Worm (Caenorhabditis elegans): Measurements from ENCODE around the gene fbxa-139.
A peak's percentile ranks its signal among the peaks of the same experiment; 100 is the strongest.

ce11 chrV:15553869-15554268 is 40.6 kb downstream of the fbxa-139 start:
- TF ChIP-seq lin-13 (tag; optimal IDR thresholded peaks at IDR 0.05) (no peak), nhr-12 (tag; optimal IDR thresholded peaks at IDR 0.05) (no peak), elt-1 (tag; optimal IDR thresholded peaks at IDR 0.05; ENCODE audit: borderline replicate concordance, insufficient read depth) (no peak), sptf-1 (tag; optimal IDR thresholded peaks at IDR 0.05) (peak; percentile 69), ham-2 (GFP tag; optimal IDR thresholded peaks at IDR 0.05) (peak; percentile 15), unc-39 (tag; optimal IDR thresholded peaks at IDR 0.05) (no peak), blmp-1 (tag; optimal IDR thresholded peaks at IDR 0.05) (no peak), unc-62 (GFP tag; optimal IDR thresholded peaks at IDR 0.05) (no peak), tbx-8 (GFP tag; optimal IDR thresholded peaks at IDR 0.05) (no peak)
